Worm (Caenorhabditis elegans) whole organism, young adult: ENCODE results near the gene irld-63.

Experiments used
- B0019.2 ChIP-seq: fragments of 200-800 bp; sonication (Bioruptor generic); conservative IDR thresholded peaks from 2 replicates; pipeline ENCODE4 v1.3.6; 2022; ENCODE audit warnings: missing genetic modification reagents, missing genetic modification characterization, missing compliant biosample characterization
- D2030.7 ChIP-seq: fragments of 200-800 bp; sonication (Bioruptor generic); IDR thresholded peaks from 2 replicates; pipeline ENCODE4 v1.3.6; 2022; ENCODE audit warnings: missing genetic modification reagents, missing genetic modification characterization, missing compliant biosample characterization
- F37B4.10 ChIP-seq: fragments of 200-800 bp; sonication (Bioruptor generic); IDR thresholded peaks from 2 replicates; pipeline ENCODE4 v1.3.6; 2022; ENCODE audit warnings: missing genetic modification characterization, missing compliant biosample characterization
- F57A8.1 ChIP-seq: fragments of 200-800 bp; sonication (Bioruptor generic); optimal IDR thresholded peaks from 2 replicates; lab custom pipeline; 2018; ENCODE audit warnings: mild to moderate bottlenecking, missing genetic modification characterization, moderate library complexity, missing compliant biosample characterization
- F57C9.4 ChIP-seq: sonication (generic microtip); optimal IDR thresholded peaks from 2 replicates; lab custom pipeline; 2017; ENCODE audit warnings: mild to moderate bottlenecking, missing genetic modification characterization, missing compliant biosample characterization
- K11D2.4 ChIP-seq: fragments of 200-800 bp; sonication (Bioruptor generic); IDR thresholded peaks from 2 replicates; pipeline ENCODE4 v1.3.6; 2022; ENCODE audit warnings: missing genetic modification reagents, missing genetic modification characterization, missing compliant biosample characterization
- Y56A3A.18 ChIP-seq: fragments of 200-800 bp; sonication (Bioruptor generic); IDR thresholded peaks from 2 replicates; pipeline ENCODE4 v1.3.6; 2022; ENCODE audit warnings: missing genetic modification reagents, missing genetic modification characterization, missing compliant biosample characterization
- Y67H2A.10 ChIP-seq: fragments of 200-800 bp; sonication (Bioruptor generic); conservative IDR thresholded peaks from 2 replicates; pipeline ENCODE4 v1.3.6; 2022; ENCODE audit warnings: missing genetic modification reagents, missing genetic modification characterization, missing compliant biosample characterization
- Y95B8A.8 ChIP-seq: fragments of 200-800 bp; sonication (Bioruptor generic); IDR thresholded peaks from 2 replicates; pipeline ENCODE4 v1.3.6; 2022; ENCODE audit warnings: missing genetic modification reagents, missing genetic modification characterization, missing compliant biosample characterization
- ZK185.1 ChIP-seq: sonication (generic microtip); optimal IDR thresholded peaks from 2 replicates; lab custom pipeline; 2016; ENCODE audit warnings: mild to moderate bottlenecking, missing genetic modification characterization, missing compliant biosample characterization; ENCODE audit not compliant: poor library complexity, severe bottlenecking
- akir-1 ChIP-seq: fragments of 200-800 bp; sonication (Bioruptor generic); optimal IDR thresholded peaks from 2 replicates; lab custom pipeline; 2018; ENCODE audit warnings: mild to moderate bottlenecking, missing genetic modification characterization, moderate library complexity, missing compliant biosample characterization
- bed-1 ChIP-seq: fragments of 200-800 bp; sonication (Bioruptor generic); IDR thresholded peaks from 2 replicates; pipeline ENCODE4 v1.3.6; 2022; ENCODE audit warnings: missing genetic modification reagents, missing genetic modification characterization, missing compliant biosample characterization
- ceh-58 ChIP-seq: fragments of 200-800 bp; sonication (Bioruptor generic); IDR thresholded peaks from 2 replicates; pipeline ENCODE4 v1.3.6; 2022; ENCODE audit warnings: missing genetic modification characterization, missing compliant biosample characterization
- chd-7 ChIP-seq: sonication (generic microtip); optimal IDR thresholded peaks from 2 replicates; lab custom pipeline; 2016; ENCODE audit warnings: mild to moderate bottlenecking, missing genetic modification characterization, moderate library complexity, missing compliant biosample characterization
- die-1 ChIP-seq: sonication (generic microtip); optimal IDR thresholded peaks from 2 replicates; lab custom pipeline; 2016; ENCODE audit warnings: missing genotype, mild to moderate bottlenecking, missing genetic modification characterization, missing compliant biosample characterization
- dox-1 ChIP-seq: fragments of 200-800 bp; sonication (Bioruptor generic); IDR thresholded peaks from 2 replicates; pipeline ENCODE4 v1.3.6; 2022; ENCODE audit warnings: missing genetic modification reagents, missing genetic modification characterization, missing compliant biosample characterization
- dpff-1 ChIP-seq: sonication (generic microtip); optimal IDR thresholded peaks from 2 replicates; lab custom pipeline; 2017; ENCODE audit warnings: mild to moderate bottlenecking, missing genetic modification characterization, missing compliant biosample characterization
- egl-44 ChIP-seq: fragments of 200-800 bp; sonication (Bioruptor generic); IDR thresholded peaks from 2 replicates; pipeline ENCODE4 v1.3.6; 2022; ENCODE audit warnings: missing genetic modification reagents, missing genetic modification characterization, missing compliant biosample characterization
- egrh-3 ChIP-seq: fragments of 200-800 bp; sonication (Bioruptor generic); IDR thresholded peaks from 2 replicates; pipeline ENCODE4 v1.3.6; 2022; ENCODE audit warnings: missing genetic modification reagents, missing genetic modification characterization, missing compliant biosample characterization
- ets-4 ChIP-seq: fragments of 200-800 bp; sonication (Bioruptor generic); optimal IDR thresholded peaks from 2 replicates; lab custom pipeline; 2018; ENCODE audit warnings: mild to moderate bottlenecking, missing genetic modification characterization, missing compliant biosample characterization
- gei-17 ChIP-seq: fragments of 200-800 bp; sonication (Bioruptor generic); optimal IDR thresholded peaks from 2 replicates; lab custom pipeline; 2018; ENCODE audit warnings: mild to moderate bottlenecking, missing genetic modification characterization, missing compliant biosample characterization
- hmg-20 ChIP-seq: fragments of 200-800 bp; sonication (Bioruptor generic); IDR thresholded peaks from 2 replicates; pipeline ENCODE4 v1.3.6; 2022; ENCODE audit warnings: missing genetic modification reagents, missing genetic modification characterization, missing compliant biosample characterization
- hrde-1 ChIP-seq: sonication (generic microtip); optimal IDR thresholded peaks from 2 replicates; lab custom pipeline; 2016; ENCODE audit warnings: missing genetic modification characterization, mild to moderate bottlenecking, missing compliant biosample characterization, moderate library complexity, missing genotype, missing genetic modification reagents, borderline replicate concordance
- lag-1 ChIP-seq: fragments of 200-800 bp; sonication (Bioruptor generic); IDR thresholded peaks from 2 replicates; pipeline ENCODE4 v1.3.6; 2022; ENCODE audit warnings: missing genetic modification reagents, missing genetic modification characterization, missing compliant biosample characterization
- lin-26 ChIP-seq: fragments of 200-800 bp; sonication (Bioruptor generic); IDR thresholded peaks from 2 replicates; pipeline ENCODE4 v1.3.6; 2022; ENCODE audit warnings: missing genetic modification reagents, missing genetic modification characterization, missing compliant biosample characterization
- lin-35 ChIP-seq, 3 experiments: fragments of 150-350 bp in 2 of 3; sonication (generic microtip) in 1 of 3; optimal IDR thresholded peaks; 2 replicates each; lab custom pipeline; 2014 to 2018; ENCODE audit warnings: missing biosample characterization in 3 of 3, missing genetic modification characterization in 3 of 3, missing genetic modification reagents in 3 of 3
- lin-40 ChIP-seq: sonication (generic microtip); optimal IDR thresholded peaks from 2 replicates; lab custom pipeline; 2016; ENCODE audit warnings: missing genetic modification characterization, mild to moderate bottlenecking, missing compliant biosample characterization, missing genotype, missing genetic modification reagents
- madf-6 ChIP-seq: fragments of 200-800 bp; sonication (Bioruptor generic); IDR thresholded peaks from 2 replicates; pipeline ENCODE4 v1.3.6; 2022; ENCODE audit warnings: missing genetic modification reagents, missing genetic modification characterization, missing compliant biosample characterization
- mcd-1 ChIP-seq: fragments of 200-800 bp; sonication (Bioruptor generic); IDR thresholded peaks from 2 replicates; pipeline ENCODE4 v1.3.6; 2022; ENCODE audit warnings: missing genetic modification reagents, missing genetic modification characterization, missing compliant biosample characterization
- mel-28 ChIP-seq: sonication (generic microtip); optimal IDR thresholded peaks from 2 replicates; lab custom pipeline; 2016; ENCODE audit warnings: borderline replicate concordance, mild to moderate bottlenecking, missing genetic modification characterization, missing compliant biosample characterization
- mes-4 ChIP-seq: sonication (generic microtip); optimal IDR thresholded peaks from 2 replicates; lab custom pipeline; 2016; ENCODE audit warnings: missing genotype, missing genetic modification characterization, missing compliant biosample characterization
- nfyb-1 ChIP-seq: fragments of 200-800 bp; sonication (Bioruptor generic); IDR thresholded peaks from 2 replicates; pipeline ENCODE4 v1.3.6; 2022; ENCODE audit warnings: missing genetic modification reagents, missing genetic modification characterization, missing compliant biosample characterization
- nhr-120 ChIP-seq: fragments of 200-800 bp; sonication (Bioruptor generic); IDR thresholded peaks from 2 replicates; pipeline ENCODE4 v1.3.6; 2022; ENCODE audit warnings: missing genetic modification characterization, missing compliant biosample characterization
- pbrm-1 ChIP-seq: fragments of 200-800 bp; sonication (Bioruptor generic); IDR thresholded peaks from 2 replicates; pipeline ENCODE4 v1.3.6; 2022; ENCODE audit warnings: missing genetic modification reagents, missing genetic modification characterization, missing compliant biosample characterization
- pha-4 ChIP-seq: fragments of 150-350 bp; sonication (generic microtip); optimal IDR thresholded peaks from 2 replicates; lab custom pipeline; 2014; ENCODE audit warnings: missing biosample characterization, missing genetic modification reagents, missing genetic modification characterization
- sdz-38 ChIP-seq: sonication (generic microtip); optimal IDR thresholded peaks from 2 replicates; lab custom pipeline; 2016; ENCODE audit warnings: missing genotype, missing genetic modification characterization, missing compliant biosample characterization
- sptf-2 ChIP-seq: fragments of 200-800 bp; sonication (Bioruptor generic); optimal IDR thresholded peaks from 2 replicates; lab custom pipeline; 2018; ENCODE audit warnings: mild to moderate bottlenecking, missing genetic modification characterization, missing compliant biosample characterization
- zfh-2 ChIP-seq: fragments of 200-800 bp; sonication (Bioruptor generic); conservative IDR thresholded peaks from 2 replicates; pipeline ENCODE4 v1.3.6; 2022; ENCODE audit warnings: missing genetic modification reagents, missing genetic modification characterization, missing compliant biosample characterization
- ztf-26 ChIP-seq: sonication (generic microtip); optimal IDR thresholded peaks from 2 replicates; lab custom pipeline; 2017; ENCODE audit warnings: missing genetic modification characterization, missing compliant biosample characterization

Gene irld-63

ce11 chrII:2931564-2931963, 1.0 kb downstream of the irld-63 start:
- TF ChIP-seq zfh-2 (GFP tag; lab: Robert Waterston, UW) (peak; percentile 62; the same call in 1 of the 2 replicates), pbrm-1 (GFP tag; lab: Robert Waterston, UW) (no peak)
- TF ChIP-seq, all 124 proteins: peak for 1

DNA sequence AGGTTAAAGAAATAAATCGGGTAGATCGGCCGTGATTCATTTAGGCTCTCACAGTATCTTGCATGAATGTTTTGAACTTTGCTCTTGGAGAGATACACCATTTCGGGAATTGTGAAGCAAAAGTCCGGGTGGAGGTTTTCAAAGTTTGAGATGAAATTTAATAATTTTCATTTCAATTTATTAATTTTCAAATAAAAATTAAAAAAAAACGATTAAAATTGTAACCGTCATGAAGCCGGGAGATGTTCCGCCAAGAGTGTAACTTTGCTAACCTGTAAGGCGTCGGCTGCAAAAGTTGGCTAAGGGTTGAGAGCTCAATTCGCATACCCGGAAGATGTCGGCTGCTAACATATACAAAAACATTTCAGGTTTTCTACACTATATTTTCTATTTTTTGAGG, 3.8 kb downstream of the irld-63 start, which contains the start of gene irld-67:
Gene irld-67 (minus strand): TSS at position 101 of the 400 bp plus-strand sequence.
- no peak for TF ChIP-seq nfyb-1

- TF ChIP-seq lin-35 (GFP tag; optimal IDR thresholded peaks at IDR 0.05; lab: Kevin White, UChicago), result no peak
- TF ChIP-seq D2030.7 (GFP tag; lab: Robert Waterston, UW), result no peak
- no peak for TF ChIP-seq ceh-58 (GFP tag; lab: Robert Waterston, UW)
- TF ChIP-seq ztf-26 (tag; lab: Kevin White, UChicago), result no peak
- TF ChIP-seq akir-1, result no peak
- no peak for TF ChIP-seq lag-1 (GFP tag; lab: Robert Waterston, UW)
- TF ChIP-seq sdz-38 (tag; lab: Kevin White, UChicago), result no peak
- no peak for TF ChIP-seq bed-1 (GFP tag; lab: Robert Waterston, UW)
- no peak for TF ChIP-seq chd-7 (tag; lab: Kevin White, UChicago)
- no peak for TF ChIP-seq mcd-1 (GFP tag; lab: Robert Waterston, UW)
- TF ChIP-seq mes-4, result no peak
- no peak for TF ChIP-seq B0019.2 (GFP tag; lab: Robert Waterston, UW)
- TF ChIP-seq die-1 (tag; lab: Kevin White, UChicago), result no peak
- no peak for TF ChIP-seq mel-28
- TF ChIP-seq nhr-120 (GFP tag; lab: Robert Waterston, UW), result no peak
- no peak for TF ChIP-seq K11D2.4 (GFP tag; lab: Robert Waterston, UW)
- no peak for TF ChIP-seq dox-1 (GFP tag; lab: Robert Waterston, UW)
- no peak for TF ChIP-seq hrde-1 (tag; lab: Kevin White, UChicago)
Observed at ce11 chrII:2937852-2938251, 7.3 kb downstream of the irld-63 start, which contains the start of gene irld-65. TSS of gene irld-65 (minus strand) at chrII:2937952.

- TF ChIP-seq bed-1 (GFP tag; lab: Robert Waterston, UW) (no peak), lin-26 (GFP tag; lab: Robert Waterston, UW) (0 out of 2 replicates have a peak, but pooled peaks have one; percentile 51)
Observed at ce11 chrII:2939681-2940080, 9.2 kb downstream of the irld-63 start.

DNA sequence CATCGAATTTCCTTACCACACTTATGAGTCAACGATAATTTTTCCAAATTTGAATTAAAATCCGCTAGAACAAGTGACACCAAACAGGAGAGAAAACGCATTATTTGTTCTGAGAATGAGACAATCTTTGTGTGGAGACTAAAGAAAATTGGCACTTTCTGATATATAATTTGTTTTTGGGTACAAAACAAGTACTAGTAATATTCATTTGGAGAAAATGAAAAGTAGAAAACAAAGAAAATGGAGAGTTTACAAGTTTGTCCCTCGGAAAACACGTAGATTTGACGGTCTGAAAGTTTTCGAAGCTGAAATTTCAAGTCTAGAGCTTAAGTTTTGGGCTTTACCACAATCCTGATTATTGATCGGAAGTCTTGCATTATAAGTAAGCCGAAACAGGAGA, 10.2 kb downstream of the irld-63 start, which contains the start of gene irld-66:
Gene irld-66 (minus strand): TSS at position 101 of the 400 bp plus-strand sequence.
- TF ChIP-seq egrh-3 (GFP tag; lab: Robert Waterston, UW) (no peak), madf-6 (GFP tag; lab: Robert Waterston, UW) (no peak), nhr-120 (GFP tag; lab: Robert Waterston, UW) (no peak), lin-40 (tag; lab: Kevin White, UChicago) (no peak), ets-4 (no peak), nfyb-1 (no peak), hmg-20 (no peak), pha-4 (no peak), F57C9.4 (tag; lab: Kevin White, UChicago) (no peak), zfh-2 (GFP tag; lab: Robert Waterston, UW) (no peak)

ce11 chrII:2943966-2944365, 13.4 kb downstream of the irld-63 start, which contains the start of the genes irld-50 and irld-49:
TSS of gene irld-50 (minus strand) at chrII:2944066.
TSS of gene irld-49 (plus strand) at chrII:2944176.
- TF ChIP-seq Y56A3A.18 (GFP tag; lab: Robert Waterston, UW) (no peak), dpff-1 (tag; lab: Kevin White, UChicago) (no peak), Y95B8A.8 (GFP tag; lab: Robert Waterston, UW) (no peak), F37B4.10 (GFP tag; lab: Robert Waterston, UW) (no peak), gei-17 (GFP tag; lab: Kevin White, UChicago) (no peak), ZK185.1 (tag; lab: Kevin White, UChicago) (no peak), F57A8.1 (GFP tag; lab: Kevin White, UChicago) (no peak), egl-44 (GFP tag; lab: Robert Waterston, UW) (no peak), Y67H2A.10 (no peak), sptf-2 (no peak)
